Worm (Caenorhabditis elegans): ENCODE measurements around the gene srg-5.

Gene srg-5

DNA sequence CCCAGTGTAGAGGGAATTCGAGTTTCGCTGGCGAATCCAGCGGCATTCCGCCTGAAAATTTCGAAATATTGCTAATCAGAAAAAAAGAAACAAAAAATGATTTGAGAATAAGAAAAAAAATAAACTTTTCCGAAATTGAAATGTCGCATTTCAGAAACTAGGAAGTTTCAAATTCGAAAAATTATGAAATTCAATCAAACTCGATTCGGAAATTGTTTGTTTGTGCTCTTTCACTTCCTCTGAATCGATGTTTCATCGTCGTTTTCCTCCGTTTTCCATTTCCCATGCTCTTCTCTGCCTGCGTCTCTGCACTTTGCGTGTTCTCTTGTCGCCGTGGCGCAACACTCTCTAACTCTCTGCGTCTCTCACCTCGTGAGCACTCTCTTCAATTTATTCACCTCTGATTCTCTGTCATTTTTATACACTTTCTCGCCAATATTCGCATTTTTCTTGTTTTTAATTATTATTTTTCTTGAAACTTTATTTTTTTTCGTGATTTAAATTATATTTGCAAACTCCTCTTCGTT, 14.0 kb upstream of the srg-5 start, which contains the start of gene C18F10.7 (continued):
- TF ChIP-seq snpc-4 (GFP tag; optimal IDR thresholded peaks at IDR 0.05) (no peak), snpc-4 (tag; optimal IDR thresholded peaks at IDR 0.05) (peak in 2 of 4 experiments; percentile 9 to 39), efl-1 (GFP tag; optimal IDR thresholded peaks at IDR 0.05) (peak; percentile 35), dox-1 (GFP tag; IDR thresholded peaks at IDR 0.05) (peak; percentile 82), zfh-2 (GFP tag; conservative IDR thresholded peaks at IDR 0.05) (peak; percentile 68), cebp-1 (GFP tag; IDR thresholded peaks at IDR 0.05) (peak; percentile 54; the same call in 1 of the 2 replicates), cebp-1 (tag; optimal IDR thresholded peaks at IDR 0.05) (peak; percentile 86), B0336.3 (GFP tag; IDR thresholded peaks at IDR 0.05) (peak; percentile 58), egrh-3 (GFP tag; IDR thresholded peaks at IDR 0.05) (peak; percentile 18; the same call in 1 of the 2 replicates), F33H1.4 (GFP tag; IDR thresholded peaks at IDR 0.05) (peak; percentile 47), madf-8 (GFP tag; conservative IDR thresholded peaks at IDR 0.05) (peak; percentile 20; the same call in 1 of the 2 replicates), athp-1 (tag; optimal IDR thresholded peaks at IDR 0.05) (peak; percentile 36), xnd-1 (tag; optimal IDR thresholded peaks at IDR 0.05) (peak; percentile 61), nhr-80 (tag; optimal IDR thresholded peaks at IDR 0.05) (peak; percentile 8), pbrm-1 (GFP tag; IDR thresholded peaks at IDR 0.05) (peak; percentile 60; the same call in 1 of the 2 replicates), hmg-1.2 (GFP tag; IDR thresholded peaks at IDR 0.05) (peak; percentile 98), madf-3 (GFP tag; IDR thresholded peaks at IDR 0.05) (no peak)

DNA sequence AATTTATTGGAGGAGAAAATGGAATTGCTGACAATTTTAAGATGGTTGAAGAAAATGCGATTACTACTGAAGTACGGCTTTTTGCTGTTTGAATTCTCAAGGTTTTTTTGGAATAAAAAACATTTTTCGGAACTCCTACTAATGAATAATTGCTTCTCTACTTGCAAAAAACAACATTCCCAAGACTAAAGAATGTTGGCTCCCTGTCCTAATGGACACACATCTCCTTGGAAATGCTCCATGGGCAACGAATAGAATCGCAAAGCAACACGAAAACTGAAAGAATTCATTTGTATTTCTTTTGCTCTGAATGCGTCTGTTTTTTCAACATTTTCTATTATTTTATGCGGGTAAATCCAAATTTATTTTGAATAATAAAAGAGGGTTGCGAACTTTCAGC, 8.5 kb upstream of the srg-5 start, which contains the start of gene C18F10.2:
TSS of gene C18F10.2 (plus strand) at position 301 of the 400 bp plus-strand sequence.
- TF ChIP-seq ceh-91 (GFP tag; IDR thresholded peaks at IDR 0.05) (no peak), ceh-79 (tag; optimal IDR thresholded peaks at IDR 0.05) (no peak), attf-6 (GFP tag; IDR thresholded peaks at IDR 0.05) (no peak), zim-3 (tag; optimal IDR thresholded peaks at IDR 0.05) (no peak), gei-17 (GFP tag; optimal IDR thresholded peaks at IDR 0.05) (no peak), ztf-6 (GFP tag; IDR thresholded peaks at IDR 0.05) (no peak), hrde-1 (tag; optimal IDR thresholded peaks at IDR 0.05; ENCODE audit: borderline replicate concordance) (no peak), tbx-9 (tag; optimal IDR thresholded peaks at IDR 0.05; ENCODE audit: borderline replicate concordance) (no peak), cebp-1 (GFP tag; IDR thresholded peaks at IDR 0.05) (no peak), cebp-1 (tag; optimal IDR thresholded peaks at IDR 0.05) (no peak), Y95B8A.8 (GFP tag; IDR thresholded peaks at IDR 0.05) (no peak), ceh-27 (GFP tag; optimal IDR thresholded peaks at IDR 0.05) (no peak), attf-3 (GFP tag; conservative IDR thresholded peaks at IDR 0.05) (no peak), ceh-100 (GFP tag; IDR thresholded peaks at IDR 0.05) (no peak), mel-28 (tag; optimal IDR thresholded peaks at IDR 0.05; ENCODE audit: borderline replicate concordance) (no peak), let-526 (GFP tag; IDR thresholded peaks at IDR 0.05) (no peak)

ce11 chrIII:6270277-6270676, 5.9 kb upstream of the srg-5 start, which contains the start of gene srg-3:
Gene srg-3, minus strand, starts transcription at chrIII:6270377.
- TF ChIP-seq nfya-1 (tag; optimal IDR thresholded peaks at IDR 0.05; ENCODE audit: borderline replicate concordance, insufficient read depth) (no peak), efl-1 (GFP tag; optimal IDR thresholded peaks at IDR 0.05) (no peak), B0336.3 (GFP tag; IDR thresholded peaks at IDR 0.05) (no peak), lin-26 (GFP tag; IDR thresholded peaks at IDR 0.05) (no peak), F39B2.1 (GFP tag; IDR thresholded peaks at IDR 0.05) (no peak), egl-18 (GFP tag; IDR thresholded peaks at IDR 0.05) (no peak), Y67H2A.10 (GFP tag; conservative IDR thresholded peaks at IDR 0.05) (no peak), egrh-3 (GFP tag; IDR thresholded peaks at IDR 0.05) (no peak), rec-8 (tag; optimal IDR thresholded peaks at IDR 0.05) (no peak), die-1 (tag; optimal IDR thresholded peaks at IDR 0.05) (no peak)
